Worm (Caenorhabditis elegans) whole organism, early embryonic: ENCODE results near the gene srh-251.

Source experiments
- B0310.2 ChIP-seq: sonication (generic microtip); optimal IDR thresholded peaks from 2 replicates; lab custom pipeline; 2016; ENCODE audit warnings: mild to moderate bottlenecking, missing genetic modification characterization, missing compliant biosample characterization
- F13C5.2 ChIP-seq: sonication (generic microtip); optimal IDR thresholded peaks from 2 replicates; lab custom pipeline; 2017; ENCODE audit warnings: mild to moderate bottlenecking, missing genetic modification characterization, inconsistent platforms, missing compliant biosample characterization
- aly-1 ChIP-seq: sonication (generic microtip); optimal IDR thresholded peaks from 2 replicates; lab custom pipeline; 2016; ENCODE audit warnings: missing genetic modification characterization, missing compliant biosample characterization
- ama-1 ChIP-seq: fragments of 150-350 bp; optimal IDR thresholded peaks from 2 replicates; lab custom pipeline; 2014
- ceh-13 ChIP-seq: fragments of 200-800 bp; sonication (Bioruptor generic); optimal IDR thresholded peaks from 2 replicates; lab custom pipeline; 2018; ENCODE audit warnings: mild to moderate bottlenecking, missing genetic modification characterization, missing compliant biosample characterization
- ceh-36 ChIP-seq: sonication (generic microtip); optimal IDR thresholded peaks from 2 replicates; lab custom pipeline; 2016; ENCODE audit warnings: missing genetic modification characterization, inconsistent platforms, missing compliant biosample characterization
- ets-7 ChIP-seq: sonication (generic microtip); optimal IDR thresholded peaks from 2 replicates; lab custom pipeline; 2016; ENCODE audit warnings: missing genotype, missing genetic modification characterization, missing compliant biosample characterization
- flt-1 ChIP-seq: fragments of 200-800 bp; sonication (Bioruptor generic); IDR thresholded peaks from 2 replicates; pipeline ENCODE4 v1.3.6; 2022; ENCODE audit warnings: missing genetic modification characterization, missing compliant biosample characterization
- hmbx-1 ChIP-seq: sonication (generic microtip); optimal IDR thresholded peaks from 2 replicates; lab custom pipeline; 2016; ENCODE audit warnings: mild to moderate bottlenecking, missing genetic modification characterization, missing compliant biosample characterization
- hmg-4 ChIP-seq: fragments of 200-800 bp; sonication (Bioruptor generic); optimal IDR thresholded peaks from 2 replicates; lab custom pipeline; 2018; ENCODE audit warnings: mild to moderate bottlenecking, missing genetic modification characterization, missing compliant biosample characterization
- hnd-1 ChIP-seq: sonication (generic microtip); optimal IDR thresholded peaks from 2 replicates; lab custom pipeline; 2016; ENCODE audit warnings: missing genetic modification characterization, missing compliant biosample characterization
- pes-1 ChIP-seq: fragments of 200-800 bp; sonication (Bioruptor generic); IDR thresholded peaks from 2 replicates; pipeline ENCODE4 v1.3.6; 2022; ENCODE audit warnings: missing genetic modification reagents, missing genetic modification characterization, missing compliant biosample characterization
- scrt-1 ChIP-seq: fragments of 200-800 bp; sonication (Bioruptor generic); IDR thresholded peaks from 2 replicates; pipeline ENCODE4 v1.3.6; 2022; ENCODE audit warnings: missing genetic modification characterization, missing compliant biosample characterization
- sea-1 ChIP-seq: fragments of 200-800 bp; sonication (Bioruptor generic); conservative IDR thresholded peaks from 2 replicates; pipeline ENCODE4 v1.3.6; 2022; ENCODE audit warnings: missing genetic modification characterization, missing compliant biosample characterization
- tbx-11 ChIP-seq: fragments of 200-800 bp; sonication (Bioruptor generic); IDR thresholded peaks from 2 replicates; pipeline ENCODE4 v1.3.6; 2022; ENCODE audit warnings: missing genetic modification characterization, missing compliant biosample characterization
- tbx-37 ChIP-seq: fragments of 200-800 bp; sonication (Bioruptor generic); conservative IDR thresholded peaks from 2 replicates; pipeline ENCODE4 v1.3.6; 2022; ENCODE audit warnings: missing genetic modification reagents, missing genetic modification characterization, missing compliant biosample characterization
- tra-4 ChIP-seq: sonication (generic microtip); optimal IDR thresholded peaks from 2 replicates; lab custom pipeline; 2017; ENCODE audit warnings: missing genetic modification characterization, missing compliant biosample characterization

Gene srh-251

DNA sequence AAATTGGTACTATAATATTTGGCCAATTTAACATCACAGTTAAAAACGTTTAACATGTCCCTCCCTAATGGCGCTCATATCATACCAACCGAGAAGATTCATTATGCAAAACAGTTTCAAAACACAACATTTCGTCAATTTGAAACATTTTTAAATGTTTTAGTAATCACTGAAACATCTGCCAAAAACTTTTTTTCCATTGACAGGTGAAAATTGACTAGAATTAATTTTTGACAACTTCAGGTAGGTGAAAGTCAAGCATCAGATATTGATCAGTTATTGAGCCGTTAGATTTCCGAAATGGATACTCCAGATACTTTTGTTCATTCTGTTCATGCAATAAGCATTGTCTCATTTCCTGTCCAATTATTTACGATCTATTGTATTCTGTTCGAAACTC lies 27.2 kb upstream of the srh-251 start, which contains the start of gene srh-257:
TSS of gene srh-257 (plus strand) at position 301 of the 400 bp plus-strand sequence.
- TF ChIP-seq flt-1 (GFP tag; lab: Robert Waterston, UW) (no peak), B0310.2 (tag; lab: Kevin White, UChicago) (no peak), F13C5.2 (tag; lab: Kevin White, UChicago) (no peak), sea-1 (GFP tag; lab: Robert Waterston, UW) (no peak), ama-1 (lab: Kevin White, UChicago) (no peak), aly-1 (tag; lab: Kevin White, UChicago) (no peak), scrt-1 (GFP tag; lab: Robert Waterston, UW) (no peak), hnd-1 (no peak), tra-4 (no peak), ceh-36 (tag; lab: Kevin White, UChicago) (no peak), hmbx-1 (tag; lab: Kevin White, UChicago) (no peak)

DNA sequence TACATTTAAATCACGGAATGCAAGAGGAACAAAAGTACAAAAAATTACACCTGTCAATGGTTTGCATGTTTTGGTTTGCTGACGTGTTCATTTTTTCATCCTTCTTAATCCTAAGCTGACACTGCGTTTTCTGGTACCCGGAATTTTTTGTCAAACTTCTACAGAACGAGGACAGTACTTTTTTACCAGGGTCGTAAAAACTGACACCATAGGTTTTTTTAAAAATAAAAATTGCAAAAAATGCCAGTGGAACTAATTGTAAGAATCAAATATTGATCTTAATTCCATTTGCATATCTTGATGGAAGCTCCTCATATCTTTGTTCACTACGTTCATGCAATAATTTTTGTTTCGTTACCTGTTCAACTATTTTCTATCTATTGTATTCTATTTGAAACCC lies 25.1 kb upstream of the srh-251 start, which contains the start of gene srh-258:
TSS of gene srh-258 (plus strand) at position 301 of the 400 bp plus-strand sequence.
- TF ChIP-seq aly-1 (tag; lab: Kevin White, UChicago), result no peak
- TF ChIP-seq hmbx-1 (tag; lab: Kevin White, UChicago), result no peak
- TF ChIP-seq hnd-1, result no peak
- no peak for TF ChIP-seq B0310.2 (tag; lab: Kevin White, UChicago)
- TF ChIP-seq pes-1 (GFP tag; lab: Robert Waterston, UW), result no peak
- TF ChIP-seq tra-4, result no peak
- TF ChIP-seq tbx-11 (GFP tag; lab: Robert Waterston, UW), result no peak
- TF ChIP-seq ceh-36 (tag; lab: Kevin White, UChicago), result no peak
- TF ChIP-seq F13C5.2 (tag; lab: Kevin White, UChicago), result no peak
- TF ChIP-seq flt-1 (GFP tag; lab: Robert Waterston, UW), result no peak
- TF ChIP-seq scrt-1 (GFP tag; lab: Robert Waterston, UW), result no peak
- no peak for TF ChIP-seq ets-7 (tag; lab: Kevin White, UChicago)
- no peak for TF ChIP-seq sea-1 (GFP tag; lab: Robert Waterston, UW)
- TF ChIP-seq ama-1 (lab: Kevin White, UChicago), result no peak
- TF ChIP-seq ceh-13, result no peak
- TF ChIP-seq tbx-37 (GFP tag; lab: Robert Waterston, UW), result no peak
- no peak for TF ChIP-seq hmg-4 (GFP tag; lab: Kevin White, UChicago)

DNA sequence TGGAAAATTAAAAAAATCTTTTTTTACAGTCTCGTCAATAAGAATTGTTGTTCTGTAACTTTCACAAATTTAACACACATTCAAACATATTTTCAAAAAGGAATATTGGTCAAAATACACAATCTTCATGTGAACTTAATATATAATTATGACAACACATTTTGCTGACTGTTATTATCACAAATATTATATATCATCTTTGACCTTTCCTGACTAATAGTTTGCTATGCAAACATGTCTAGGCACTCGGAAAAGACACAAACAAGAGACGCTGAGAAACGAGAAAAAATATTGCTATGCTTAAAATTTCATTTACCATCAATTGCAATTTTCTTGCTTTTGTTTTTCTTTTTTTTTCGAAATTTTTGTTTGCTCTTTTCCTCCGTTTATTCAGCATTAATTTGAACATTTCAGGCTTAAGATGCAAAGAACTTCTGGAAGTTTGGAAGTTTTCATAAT lies 22.2 kb upstream of the srh-251 start, which contains the start of gene fbxa-135:
TSS of gene fbxa-135 (plus strand) at position 409 of the 459 bp plus-strand sequence.
- no peak for TF ChIP-seq hmbx-1 (tag; lab: Kevin White, UChicago)
- TF ChIP-seq F13C5.2 (tag; lab: Kevin White, UChicago), result no peak
- no peak for TF ChIP-seq sea-1 (GFP tag; lab: Robert Waterston, UW)
- TF ChIP-seq tbx-37 (GFP tag; lab: Robert Waterston, UW), result no peak
- TF ChIP-seq tra-4, result no peak
- no peak for TF ChIP-seq ceh-36 (tag; lab: Kevin White, UChicago)
- no peak for TF ChIP-seq aly-1 (tag; lab: Kevin White, UChicago)

DNA sequence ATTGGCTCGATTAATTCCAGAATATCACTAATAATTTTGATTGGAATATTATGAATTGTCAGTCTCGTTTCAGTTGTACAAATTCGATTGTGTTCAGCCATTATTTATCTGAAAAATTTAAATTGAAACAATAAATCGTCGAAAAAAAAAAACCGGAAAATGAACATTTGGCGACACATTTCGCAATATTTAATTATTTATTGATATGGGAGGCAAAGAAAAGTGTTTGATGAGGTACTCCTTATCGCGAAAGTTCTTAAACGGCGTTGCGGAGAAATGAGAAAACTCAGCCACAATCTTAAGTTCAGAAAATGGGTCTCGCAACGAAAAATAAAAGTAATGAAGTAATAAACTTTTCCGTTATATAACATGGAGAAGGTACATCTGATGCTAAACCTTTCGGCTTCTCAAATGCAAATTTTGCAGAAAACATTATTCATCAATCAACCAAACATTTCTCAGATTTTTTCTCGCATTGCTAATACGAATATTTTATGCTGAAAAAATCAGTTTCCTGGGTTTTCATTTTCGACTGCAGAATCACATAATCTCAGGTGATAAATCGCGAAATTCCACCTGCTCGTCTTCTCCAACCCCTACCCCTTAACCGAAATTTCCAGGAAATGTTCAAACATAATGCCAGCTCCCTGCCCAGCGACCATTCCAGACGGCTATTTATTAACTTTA lies 20.1 kb upstream of the srh-251 start, which contains the start of the genes T06E6.15 and sri-7:
TSS of gene T06E6.15 (minus strand) at position 101 of the 687 bp plus-strand sequence.
TSS of gene sri-7 (plus strand) at position 637 of the 687 bp plus-strand sequence.
- TF ChIP-seq hmg-4 (GFP tag; lab: Kevin White, UChicago) (no peak), F13C5.2 (tag; lab: Kevin White, UChicago) (no peak), ets-7 (tag; lab: Kevin White, UChicago) (no peak), flt-1 (GFP tag; lab: Robert Waterston, UW) (no peak), tra-4 (no peak), scrt-1 (GFP tag; lab: Robert Waterston, UW) (no peak), pes-1 (GFP tag; lab: Robert Waterston, UW) (no peak), ceh-13 (no peak), ama-1 (lab: Kevin White, UChicago) (no peak), tbx-11 (GFP tag; lab: Robert Waterston, UW) (no peak), ceh-36 (tag; lab: Kevin White, UChicago) (no peak), hmbx-1 (tag; lab: Kevin White, UChicago) (no peak), hnd-1 (no peak), sea-1 (GFP tag; lab: Robert Waterston, UW) (no peak), B0310.2 (tag; lab: Kevin White, UChicago) (no peak), aly-1 (tag; lab: Kevin White, UChicago) (no peak), tbx-37 (GFP tag; lab: Robert Waterston, UW) (no peak)

DNA sequence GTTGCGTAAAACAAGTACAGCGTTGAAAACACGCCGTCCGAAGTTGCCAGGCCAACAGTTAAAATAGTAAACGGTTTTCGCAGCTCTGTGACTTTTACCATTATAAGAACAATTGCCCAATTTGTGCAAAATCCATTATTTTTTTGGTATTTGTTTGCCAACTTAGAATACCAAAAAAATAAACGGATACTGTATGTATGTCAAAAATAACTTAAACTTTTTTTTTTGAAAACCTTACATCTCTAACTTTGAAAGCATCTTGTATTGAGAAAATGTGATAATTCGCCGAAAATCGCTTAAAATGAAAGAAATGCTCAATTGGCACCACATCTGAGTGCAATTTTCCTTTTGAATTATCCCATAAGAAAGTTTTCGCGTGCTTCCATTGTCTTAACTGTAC lies 19.0 kb upstream of the srh-251 start, which contains the start of gene fbxa-199:
TSS of gene fbxa-199 (minus strand) at position 101 of the 400 bp plus-strand sequence.
- TF ChIP-seq pes-1 (GFP tag; lab: Robert Waterston, UW) (no peak), B0310.2 (tag; lab: Kevin White, UChicago) (no peak), ceh-36 (tag; lab: Kevin White, UChicago) (no peak), F13C5.2 (tag; lab: Kevin White, UChicago) (no peak), hmbx-1 (tag; lab: Kevin White, UChicago) (no peak), hmg-4 (GFP tag; lab: Kevin White, UChicago) (no peak), hnd-1 (no peak), tbx-11 (GFP tag; lab: Robert Waterston, UW) (no peak), ceh-13 (no peak), ama-1 (lab: Kevin White, UChicago) (no peak)

DNA sequence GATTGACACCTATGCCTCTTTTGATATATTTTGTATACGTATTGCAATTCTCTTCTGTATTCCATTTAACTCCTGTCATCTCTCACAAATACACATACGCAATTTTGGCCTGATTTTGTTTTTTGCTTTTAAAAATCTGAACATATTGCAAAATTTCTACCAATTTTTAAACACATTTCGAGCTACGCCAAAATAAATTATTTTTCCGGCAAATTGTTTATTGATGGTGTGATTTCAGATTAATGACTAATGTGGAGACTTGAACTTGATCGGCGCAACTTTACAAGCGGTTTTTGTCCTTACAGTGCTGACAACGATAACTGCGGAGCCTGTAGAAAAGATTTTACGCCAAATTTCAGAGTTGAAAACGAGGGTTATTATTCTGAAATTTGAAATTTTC lies 17.4 kb upstream of the srh-251 start:
- TF ChIP-seq hmbx-1 (tag; lab: Kevin White, UChicago) (no peak), ceh-36 (tag; lab: Kevin White, UChicago) (no peak), flt-1 (GFP tag; lab: Robert Waterston, UW) (no peak), hmg-4 (GFP tag; lab: Kevin White, UChicago) (no peak), hnd-1 (no peak), tra-4 (no peak), F13C5.2 (tag; lab: Kevin White, UChicago) (no peak), sea-1 (GFP tag; lab: Robert Waterston, UW) (no peak), B0310.2 (tag; lab: Kevin White, UChicago) (no peak), tbx-37 (GFP tag; lab: Robert Waterston, UW) (no peak), ama-1 (lab: Kevin White, UChicago) (no peak), aly-1 (tag; lab: Kevin White, UChicago) (no peak), pes-1 (GFP tag; lab: Robert Waterston, UW) (no peak), ceh-13 (no peak), ets-7 (tag; lab: Kevin White, UChicago) (no peak), scrt-1 (GFP tag; lab: Robert Waterston, UW) (no peak), tbx-11 (GFP tag; lab: Robert Waterston, UW) (no peak)
